Worm (Caenorhabditis elegans) whole organism, early embryonic: ENCODE results near the gene sre-5.

Source experiments
- F13C5.2 ChIP-seq: sonication (generic microtip); optimal IDR thresholded peaks from 2 replicates; lab custom pipeline; 2017; ENCODE audit warnings: mild to moderate bottlenecking, missing genetic modification characterization, inconsistent platforms, missing compliant biosample characterization
- ama-1 ChIP-seq: fragments of 150-350 bp; optimal IDR thresholded peaks from 2 replicates; lab custom pipeline; 2014
- ets-7 ChIP-seq: sonication (generic microtip); optimal IDR thresholded peaks from 2 replicates; lab custom pipeline; 2016; ENCODE audit warnings: missing genotype, missing genetic modification characterization, missing compliant biosample characterization
- tbx-11 ChIP-seq: fragments of 200-800 bp; sonication (Bioruptor generic); IDR thresholded peaks from 2 replicates; pipeline ENCODE4 v1.3.6; 2022; ENCODE audit warnings: missing genetic modification characterization, missing compliant biosample characterization
- tbx-37 ChIP-seq: fragments of 200-800 bp; sonication (Bioruptor generic); conservative IDR thresholded peaks from 2 replicates; pipeline ENCODE4 v1.3.6; 2022; ENCODE audit warnings: missing genetic modification reagents, missing genetic modification characterization, missing compliant biosample characterization

DNA sequence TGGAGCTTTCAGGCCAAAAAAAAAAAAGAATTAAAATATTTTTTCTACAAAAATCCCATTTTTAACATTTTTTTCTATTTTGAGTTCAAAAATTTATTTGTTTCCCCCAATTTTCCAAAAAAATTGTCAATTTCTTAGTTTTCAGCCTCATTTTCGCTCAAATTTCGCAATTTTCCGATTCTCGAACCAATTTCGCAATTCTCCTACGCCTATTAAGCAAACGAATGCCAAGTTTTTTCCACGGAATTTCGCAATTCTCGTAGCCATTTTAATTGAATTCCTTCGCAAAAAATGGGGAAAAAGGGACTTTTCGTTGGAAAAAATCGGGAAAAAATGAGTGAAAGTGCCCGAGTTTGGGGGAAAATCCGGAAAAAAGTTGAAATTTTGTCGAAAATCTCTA is 44.6 kb upstream of the sre-5 start:
- TF ChIP-seq ama-1 (no peak), ets-7 (no peak), tbx-37 (GFP tag; lab: Robert Waterston, UW) (no peak), F13C5.2 (tag; lab: Kevin White, UChicago) (no peak), tbx-11 (no peak)
